Fruit fly (Drosophila melanogaster) whole organism, embryonic: ENCODE measurements around the gene CG18132.

ENCODE experiments used
- Awh ChIP-seq: fragments of 200-800 bp; sonication (Bioruptor generic); IDR thresholded peaks from 2 replicates; pipeline ENCODE4, ENCODE4 v1.3.6; 2022; ENCODE audit warnings: missing biosample characterization, missing genetic modification characterization
- Blimp-1 ChIP-seq: fragments of 200-800 bp; sonication (Bioruptor generic); optimal IDR thresholded peaks from 3 replicates; lab custom pipeline; 2018; ENCODE audit warnings: missing biosample characterization, missing genetic modification characterization, mild to moderate bottlenecking, moderate library complexity, missing genetic modification reagents
- BtbVII ChIP-seq: fragments of 200-800 bp; sonication (Bioruptor generic); optimal IDR thresholded peaks from 3 replicates; lab custom pipeline; 2017; ENCODE audit warnings: missing biosample characterization, mild to moderate bottlenecking, missing genetic modification characterization
- CG10209 ChIP-seq: fragments of 200-800 bp; sonication (Bioruptor generic); optimal IDR thresholded peaks from 3 replicates; lab custom pipeline; 2017; ENCODE audit warnings: missing biosample characterization, mild to moderate bottlenecking, missing genetic modification characterization, missing genetic modification reagents
- CG10959 ChIP-seq: fragments of 200-800 bp; sonication (Bioruptor generic); IDR thresholded peaks from 2 replicates; pipeline ENCODE4 v1.3.6; 2022; ENCODE audit warnings: missing biosample characterization, missing genetic modification characterization
- CG10979 ChIP-seq: fragments of 200-800 bp; sonication (Bioruptor generic); optimal IDR thresholded peaks from 2 replicates; lab custom pipeline; 2018; ENCODE audit warnings: missing biosample characterization, mild to moderate bottlenecking, missing genetic modification characterization, moderate library complexity
- CG15696 ChIP-seq: fragments of 200-800 bp; sonication (Bioruptor generic); optimal IDR thresholded peaks from 2 replicates; lab custom pipeline; 2019; ENCODE audit warnings: missing biosample characterization, mild to moderate bottlenecking, missing genetic modification characterization, moderate library complexity
- CG1603 ChIP-seq: fragments of 200-800 bp; sonication (Bioruptor generic); optimal IDR thresholded peaks from 2 replicates; lab custom pipeline; 2019; ENCODE audit warnings: missing biosample characterization, mild to moderate bottlenecking, missing genetic modification characterization, moderate library complexity
- CG1647 ChIP-seq: fragments of 200-800 bp; sonication (Bioruptor generic); optimal IDR thresholded peaks from 3 replicates; lab custom pipeline; 2016; ENCODE audit warnings: missing biosample characterization, missing genetic modification characterization
- CG17328 ChIP-seq: fragments of 200-800 bp; sonication (Bioruptor generic); IDR thresholded peaks from 2 replicates; pipeline ENCODE4 v1.3.6; 2022; ENCODE audit warnings: missing biosample characterization, missing genetic modification characterization
- CG17802 ChIP-seq: fragments of 200-800 bp; sonication (Bioruptor generic); optimal IDR thresholded peaks from 2 replicates; lab custom pipeline; 2018; ENCODE audit warnings: missing biosample characterization, mild to moderate bottlenecking, missing genetic modification characterization, moderate library complexity
- CG17829 ChIP-seq: fragments of 200-800 bp; optimal IDR thresholded peaks from 2 replicates; lab custom pipeline; 2019; ENCODE audit warnings: missing biosample characterization, mild to moderate bottlenecking, missing genetic modification characterization, moderate library complexity
- CG18599 ChIP-seq: fragments of 200-800 bp; sonication (Bioruptor generic); optimal IDR thresholded peaks from 3 replicates; lab custom pipeline; 2017; ENCODE audit warnings: missing biosample characterization, missing genetic modification characterization, mild to moderate bottlenecking, moderate library complexity, missing genetic modification reagents
- CG2202 ChIP-seq: fragments of 200-800 bp; sonication (Bioruptor generic); optimal IDR thresholded peaks from 2 replicates; lab custom pipeline; 2018; ENCODE audit warnings: missing biosample characterization, mild to moderate bottlenecking, missing genetic modification characterization
- CG2678 ChIP-seq: fragments of 200-800 bp; sonication (Bioruptor generic); optimal IDR thresholded peaks from 3 replicates; lab custom pipeline; 2019; ENCODE audit warnings: missing biosample characterization, mild to moderate bottlenecking, missing genetic modification characterization, moderate library complexity
- CG31441 ChIP-seq: fragments of 200-800 bp; sonication (Bioruptor generic); IDR thresholded peaks from 2 replicates; pipeline ENCODE4 v1.3.6; 2022; ENCODE audit warnings: missing biosample characterization, missing genetic modification characterization
- CG33557 ChIP-seq: fragments of 200-800 bp; sonication (Bioruptor generic); optimal IDR thresholded peaks from 2 replicates; lab custom pipeline; 2019; ENCODE audit warnings: missing biosample characterization, mild to moderate bottlenecking, missing genetic modification characterization, moderate library complexity
- CG5953 ChIP-seq: fragments of 200-800 bp; sonication (Bioruptor generic); IDR thresholded peaks from 2 replicates; pipeline ENCODE4 v1.3.6; 2022; ENCODE audit warnings: missing biosample characterization, missing genetic modification characterization
- CG8388 ChIP-seq: fragments of 200-800 bp; sonication (Bioruptor generic); optimal IDR thresholded peaks from 2 replicates; lab custom pipeline; 2019; ENCODE audit warnings: missing biosample characterization, mild to moderate bottlenecking, missing genetic modification characterization, moderate library complexity
- CG9727 ChIP-seq: fragments of 200-800 bp; sonication (Bioruptor generic); optimal IDR thresholded peaks from 3 replicates; lab custom pipeline; 2017; ENCODE audit warnings: missing biosample characterization, mild to moderate bottlenecking, missing genetic modification characterization
- Chrac-16 ChIP-seq: fragments of 200-800 bp; sonication (Bioruptor generic); optimal IDR thresholded peaks from 3 replicates; lab custom pipeline; 2016; ENCODE audit warnings: missing biosample characterization, missing genetic modification characterization
- CkIIα-i1 ChIP-seq: fragments of 200-800 bp; sonication (Bioruptor generic); IDR thresholded peaks from 2 replicates; pipeline ENCODE4 v1.3.6; 2022; ENCODE audit warnings: missing biosample characterization, missing genetic modification characterization
- D ChIP-seq, 2 experiments: fragments of 200-800 bp in 1 of 2; fragments of >200 bp in 1 of 2; sonication (Bioruptor generic) in 1 of 2; optimal IDR thresholded peaks; 2 replicates in 1 of 2; 3 replicates in 1 of 2; lab custom pipeline; 2017; ENCODE audit warnings: mild to moderate bottlenecking in 1 of 2, missing biosample characterization in 1 of 2, missing genetic modification characterization in 1 of 2, missing genetic modification reagents in 1 of 2
- Deaf1 ChIP-seq: fragments of 200-800 bp; optimal IDR thresholded peaks from 3 replicates; lab custom pipeline; 2019; ENCODE audit warnings: missing biosample characterization, mild to moderate bottlenecking, missing genetic modification characterization, moderate library complexity
- Dek ChIP-seq: fragments of 200-800 bp; sonication (Bioruptor generic); optimal IDR thresholded peaks from 3 replicates; lab custom pipeline; 2019; ENCODE audit warnings: missing biosample characterization, mild to moderate bottlenecking, missing genetic modification characterization, moderate library complexity
- Gug ChIP-seq: fragments of 200-800 bp; sonication (Bioruptor generic); IDR thresholded peaks from 4 replicates; pipeline ENCODE4 v1.3.6; 2022; ENCODE audit warnings: missing biosample characterization, missing genetic modification characterization
- MTF-1 ChIP-seq: fragments of 200-800 bp; sonication (Bioruptor generic); optimal IDR thresholded peaks from 2 replicates; lab custom pipeline; 2018; ENCODE audit warnings: missing biosample characterization, mild to moderate bottlenecking, missing genetic modification characterization, borderline replicate concordance
- Opbp ChIP-seq: fragments of 200-800 bp; sonication (Bioruptor generic); IDR thresholded peaks from 3 replicates; pipeline ENCODE4 v1.3.6; 2022; ENCODE audit warnings: missing biosample characterization, missing genetic modification characterization; ENCODE audit not compliant: partially characterized antibody
- Sin3A ChIP-seq: fragments of >200 bp; optimal IDR thresholded peaks from 2 replicates; lab custom pipeline; 2018
- Ssrp ChIP-seq: fragments of 200-800 bp; sonication (Bioruptor generic); optimal IDR thresholded peaks from 2 replicates; lab custom pipeline; 2018; ENCODE audit warnings: missing biosample characterization, mild to moderate bottlenecking, missing genetic modification characterization, moderate library complexity
- Stat92E ChIP-seq, 3 experiments: fragments of >200 bp in 2 of 3; fragments of 200-800 bp in 1 of 3; sonication (Bioruptor generic) in 1 of 3; optimal IDR thresholded peaks; 2 replicates each; lab custom pipeline; 2017 to 2019; ENCODE audit warnings: missing biosample characterization in 3 of 3, missing genetic modification characterization in 3 of 3, mild to moderate bottlenecking in 1 of 3, moderate library complexity in 1 of 3
- dati ChIP-seq: fragments of 200-800 bp; sonication (Bioruptor generic); IDR thresholded peaks from 2 replicates; pipeline ENCODE4 v1.3.6; 2022; ENCODE audit warnings: missing biosample characterization, missing genetic modification characterization
- dmrt99B ChIP-seq: fragments of 200-800 bp; sonication (Bioruptor generic); optimal IDR thresholded peaks from 2 replicates; lab custom pipeline; 2018; ENCODE audit warnings: missing biosample characterization, mild to moderate bottlenecking, missing genetic modification characterization, moderate library complexity
- insv ChIP-seq, 2 experiments: fragments of 200-800 bp; sonication (Bioruptor generic); optimal IDR thresholded peaks; 3 replicates each; lab custom pipeline; 2016 to 2018; ENCODE audit warnings: missing biosample characterization in 2 of 2, missing genetic modification characterization in 2 of 2
- lbe ChIP-seq: fragments of 200-800 bp; sonication (Bioruptor generic); optimal IDR thresholded peaks from 2 replicates; lab custom pipeline; 2016; ENCODE audit warnings: missing biosample characterization, mild to moderate bottlenecking, missing genetic modification characterization
- lola ChIP-seq, 3 experiments: fragments of >200 bp in 2 of 3; fragments of 200-800 bp in 1 of 3; sonication (Bioruptor generic) in 1 of 3; optimal IDR thresholded peaks; 2 replicates each; lab custom pipeline; 2017 to 2019; ENCODE audit warnings: missing biosample characterization in 3 of 3, missing genetic modification characterization in 3 of 3, mild to moderate bottlenecking in 1 of 3, moderate library complexity in 1 of 3
- nau ChIP-seq: fragments of 200-800 bp; sonication (Bioruptor generic); optimal IDR thresholded peaks from 3 replicates; lab custom pipeline; 2017; ENCODE audit warnings: missing biosample characterization, mild to moderate bottlenecking, missing genetic modification characterization, missing genetic modification reagents
- nerfin-1 ChIP-seq: fragments of 200-800 bp; sonication (Bioruptor generic); optimal IDR thresholded peaks from 3 replicates; lab custom pipeline; 2019; ENCODE audit warnings: missing biosample characterization, mild to moderate bottlenecking, missing genetic modification characterization, moderate library complexity
- nerfin-2 ChIP-seq: fragments of 200-800 bp; sonication (Bioruptor generic); IDR thresholded peaks from 2 replicates; pipeline ENCODE4 v1.3.6; 2022; ENCODE audit warnings: missing biosample characterization, missing genetic modification characterization; ENCODE audit not compliant: partially characterized antibody
- phol ChIP-seq: fragments of 200-800 bp; sonication (Bioruptor generic); optimal IDR thresholded peaks from 3 replicates; lab custom pipeline; 2018; ENCODE audit warnings: missing biosample characterization, mild to moderate bottlenecking, missing genetic modification characterization, moderate library complexity
- prd ChIP-seq, 3 experiments: fragments of >200 bp in 2 of 3; fragments of 200-800 bp in 1 of 3; sonication (Bioruptor generic) in 1 of 3; optimal IDR thresholded peaks in 2 of 3; IDR thresholded peaks in 1 of 3; 2 replicates in 2 of 3; 3 replicates in 1 of 3; pipeline versions ENCODE4 v1.3.6 to Lab custom; 2017 to 2022; ENCODE audit warnings: missing biosample characterization in 1 of 3, missing genetic modification characterization in 1 of 3
- pros ChIP-seq: fragments of 200-800 bp; sonication (Bioruptor generic); optimal IDR thresholded peaks from 3 replicates; lab custom pipeline; 2019; ENCODE audit warnings: missing biosample characterization, mild to moderate bottlenecking, missing genetic modification characterization, moderate library complexity
- psq ChIP-seq: fragments of 200-800 bp; sonication (Bioruptor generic); optimal IDR thresholded peaks from 2 replicates; lab custom pipeline; 2017; ENCODE audit warnings: missing biosample characterization, missing genetic modification characterization
- pzg ChIP-seq: fragments of 200-800 bp; sonication (Bioruptor generic); optimal IDR thresholded peaks from 3 replicates; lab custom pipeline; 2018; ENCODE audit warnings: missing biosample characterization, mild to moderate bottlenecking, missing genetic modification characterization, moderate library complexity
- tgo ChIP-seq: fragments of 200-800 bp; sonication (Bioruptor generic); IDR thresholded peaks from 3 replicates; pipeline ENCODE4 v1.3.6; 2022; ENCODE audit warnings: missing biosample characterization, missing genetic modification characterization
- tio ChIP-seq: fragments of 200-800 bp; sonication (Bioruptor generic); optimal IDR thresholded peaks from 2 replicates; lab custom pipeline; 2017; ENCODE audit warnings: missing biosample characterization, missing genetic modification characterization, inconsistent platforms

CG18132 gene

DNA sequence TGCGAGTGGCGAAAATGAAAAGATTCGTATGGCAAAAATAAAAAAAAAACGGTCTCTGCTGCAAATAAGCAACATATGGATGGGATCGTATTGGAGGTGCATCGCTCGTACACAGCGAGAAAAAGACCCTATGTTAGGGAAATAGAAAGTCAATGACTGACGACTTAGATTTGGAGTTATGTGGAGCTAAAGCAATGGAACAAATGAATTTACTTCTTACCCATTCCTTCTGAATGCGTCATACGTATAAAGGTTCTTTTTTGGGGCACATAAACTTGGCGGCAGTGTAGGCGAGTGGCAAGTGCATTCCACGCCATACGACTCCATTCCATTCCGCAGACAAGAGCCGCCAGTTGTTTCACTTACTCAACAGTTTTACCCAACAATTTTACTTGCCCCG, 46.5 kb downstream of the CG18132 start (continued):
- TF ChIP-seq lbe (peak; percentile 7), nerfin-2 (GFP tag; lab: Robert Waterston, UW) (no peak)

DNA sequence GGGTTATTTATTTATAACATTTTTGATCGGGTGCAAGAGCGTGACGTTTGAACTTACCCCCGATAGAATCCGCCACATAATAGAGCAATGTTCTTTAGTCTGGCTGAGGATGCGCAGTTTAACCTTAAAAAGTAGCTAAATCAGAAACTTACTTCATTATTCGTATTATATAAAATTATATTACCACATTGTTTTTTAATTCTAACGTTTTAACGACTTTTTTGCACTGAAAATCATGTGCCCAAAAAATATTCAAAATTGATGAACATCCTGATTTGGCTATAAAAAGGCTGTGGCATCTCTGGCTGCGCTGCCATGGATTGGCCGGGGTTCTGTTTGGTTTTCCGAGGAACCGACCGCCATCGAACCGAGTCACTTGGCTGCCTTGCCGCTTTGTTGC, 47.3 kb downstream of the CG18132 start:
- peak; percentile 16 for TF ChIP-seq CG10209 (GFP tag; lab: Kevin White, UChicago)
- TF ChIP-seq Dek (tag; lab: Kevin White, UChicago): no peak
- no peak for TF ChIP-seq Awh
- TF ChIP-seq Blimp-1 (GFP tag; lab: Kevin White, UChicago): peak; percentile 41
- TF ChIP-seq psq: no peak
- TF ChIP-seq pros (GFP tag; lab: Kevin White, UChicago): peak; percentile 26
- TF ChIP-seq tgo: 0 out of 3 replicates have a peak, but pooled peaks have one; percentile 20
- TF ChIP-seq CG2678 (tag; lab: Kevin White, UChicago): peak; percentile 29
- peak; percentile 35 for TF ChIP-seq nerfin-1 (tag; lab: Kevin White, UChicago)
- TF ChIP-seq Chrac-16 (GFP tag; lab: Kevin White, UChicago): peak; percentile 15
- peak; percentile 26 for TF ChIP-seq CG15696
- TF ChIP-seq CG1647 (GFP tag; lab: Kevin White, UChicago): no peak
- peak; percentile 17 for TF ChIP-seq CG10979
- TF ChIP-seq prd (optimal IDR thresholded peaks at IDR 0.05; lab: Kevin White, UChicago): no peak
- TF ChIP-seq prd (GFP tag; IDR thresholded peaks at IDR 0.05; lab: Robert Waterston, UW): peak; percentile 42; the same call in 2 of the 3 replicates
- peak in 1 of 3 experiments; percentile 16 for TF ChIP-seq Stat92E (GFP tag; optimal IDR thresholded peaks at IDR 0.05; lab: Kevin White, UChicago)
- no peak for TF ChIP-seq CG17802 (tag; lab: Kevin White, UChicago)
- TF ChIP-seq CkIIα-i1 (GFP tag; lab: Robert Waterston, UW): no peak
- TF ChIP-seq nau (GFP tag; lab: Kevin White, UChicago): no peak
- no peak for TF ChIP-seq Gug (GFP tag; lab: Robert Waterston, UW)
- TF ChIP-seq CG8388: peak; percentile 0
- TF ChIP-seq CG9727: peak; percentile 47
- no peak for TF ChIP-seq dati
- TF ChIP-seq D (optimal IDR thresholded peaks at IDR 0.05; lab: Kevin White, UChicago): no peak
- peak; percentile 22 for TF ChIP-seq D (GFP tag; optimal IDR thresholded peaks at IDR 0.05; lab: Kevin White, UChicago)
- peak; percentile 30; the same call in 1 of the 2 replicates for TF ChIP-seq CG17328 (GFP tag; lab: Robert Waterston, UW)
- no peak for TF ChIP-seq Sin3A
- peak; percentile 4 for TF ChIP-seq CG2202 (tag; lab: Kevin White, UChicago)
- TF ChIP-seq pzg (GFP tag; lab: Kevin White, UChicago): no peak
- no peak for TF ChIP-seq insv (GFP tag; optimal IDR thresholded peaks at IDR 0.05; lab: Kevin White, UChicago)
- peak; percentile 7 for TF ChIP-seq dmrt99B (tag; lab: Kevin White, UChicago)
- peak; percentile 39 for TF ChIP-seq Deaf1 (tag; lab: Kevin White, UChicago)
- no peak for TF ChIP-seq CG5953 (GFP tag; lab: Robert Waterston, UW)
- TF ChIP-seq MTF-1 (GFP tag; lab: Kevin White, UChicago): no peak
- TF ChIP-seq CG33557 (GFP tag; lab: Kevin White, UChicago): peak; percentile 4
- TF ChIP-seq CG1603 (tag; lab: Kevin White, UChicago): peak; percentile 7
- peak; percentile 24 for TF ChIP-seq CG18599 (GFP tag; lab: Kevin White, UChicago)
- peak; percentile 22 for TF ChIP-seq Ssrp (tag; lab: Kevin White, UChicago)
- no peak for TF ChIP-seq tio (GFP tag; lab: Kevin White, UChicago)
- TF ChIP-seq CG10959: 0 out of 2 replicates have a peak, but pooled peaks have one; percentile 24
- peak; percentile 31 for TF ChIP-seq phol
- peak in 1 of 3 experiments; percentile 33 for TF ChIP-seq lola (GFP tag; optimal IDR thresholded peaks at IDR 0.05; lab: Kevin White, UChicago)
- no peak for TF ChIP-seq BtbVII (GFP tag; lab: Kevin White, UChicago)
- TF ChIP-seq CG17829: peak; percentile 45
- no peak for TF ChIP-seq Opbp (GFP tag; lab: Robert Waterston, UW)
- TF ChIP-seq CG31441 (GFP tag; lab: Robert Waterston, UW): peak; percentile 45; the same call in 1 of the 2 replicates
